Worm (Caenorhabditis elegans): Measurements from ENCODE around the gene sru-1.

- no peak for TF ChIP-seq jun-1 (tag; optimal IDR thresholded peaks at IDR 0.05)
- TF ChIP-seq snpc-4 (tag; optimal IDR thresholded peaks at IDR 0.05), result no peak
- no peak for TF ChIP-seq ztf-11 (tag; optimal IDR thresholded peaks at IDR 0.05)
- no peak for TF ChIP-seq sea-2 (GFP tag; optimal IDR thresholded peaks at IDR 0.05)
- TF ChIP-seq pqm-1 (tag; optimal IDR thresholded peaks at IDR 0.05), result no peak
Observed at ce11 chrIV:9480936-9481335, 7.5 kb upstream of the sru-1 start, which contains the start of gene cng-3.

Measured in whole organism, L3 larva.